Fruit fly (Drosophila melanogaster) S2 (cell line): Measurements from ENCODE around the gene CG42781.

Experiments used
- CG8478 ChIP-seq: fragments of >200 bp; optimal IDR thresholded peaks from 2 replicates; lab custom pipeline; 2018
- CTCF ChIP-seq, 2 experiments: fragments of >200 bp; optimal IDR thresholded peaks; 2 replicates each; lab custom pipeline; 2018

Gene CG42781

dm6 chrX:7377840-7378239 lies 5.0 kb downstream of the CG42781 start, which contains the start of gene CheA7a:
TSS of gene CheA7a (plus strand) at chrX:7378140.
- no peak for TF ChIP-seq CTCF (optimal IDR thresholded peaks at IDR 0.05; lab: Kevin White, UChicago)
- no peak for TF ChIP-seq CG8478

DNA sequence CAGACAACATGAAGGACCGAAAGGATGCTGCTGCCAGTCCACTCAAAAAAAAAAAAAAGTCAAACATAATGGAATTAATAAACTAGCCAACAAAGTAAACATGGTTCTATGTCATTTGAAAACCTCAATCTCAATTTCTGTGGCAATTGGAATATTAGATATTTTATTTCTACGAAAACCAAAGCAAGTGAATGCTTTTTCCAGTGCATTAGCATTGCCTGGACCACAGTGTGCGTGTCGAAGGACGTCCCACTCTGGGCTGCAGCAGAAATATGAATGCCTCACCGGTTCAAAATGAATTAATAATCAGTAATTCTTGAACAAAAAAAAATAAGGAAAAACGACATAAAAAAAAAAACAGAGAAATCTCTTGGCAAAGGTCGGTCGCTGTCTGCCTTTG lies 10.3 kb downstream of the CG42781 start:
- TF ChIP-seq CG8478 = no peak
- no peak for TF ChIP-seq CTCF (optimal IDR thresholded peaks at IDR 0.05; lab: Kevin White, UChicago)

DNA sequence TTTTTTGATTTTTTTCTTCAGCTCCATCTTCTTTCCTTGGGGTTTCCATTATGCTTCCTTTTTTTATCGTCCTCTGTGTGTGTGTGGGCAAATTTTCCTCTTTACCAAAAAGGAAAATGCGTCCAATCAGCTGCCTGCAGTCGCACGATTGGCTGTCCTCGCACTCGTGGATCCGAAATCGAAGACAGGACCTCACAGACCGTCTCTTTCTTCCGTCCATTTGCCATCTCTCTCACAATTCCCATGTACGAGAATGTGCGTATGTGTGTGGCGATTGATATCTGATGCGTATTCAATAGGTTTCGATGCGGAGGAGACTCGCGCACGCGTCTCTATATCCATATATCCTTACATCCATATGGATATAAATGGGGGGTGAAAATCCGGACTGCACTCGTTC lies 14.4 kb downstream of the CG42781 start:
- no peak for TF ChIP-seq CTCF (optimal IDR thresholded peaks at IDR 0.05; lab: Kevin White, UChicago)
- no peak for TF ChIP-seq CG8478

DNA sequence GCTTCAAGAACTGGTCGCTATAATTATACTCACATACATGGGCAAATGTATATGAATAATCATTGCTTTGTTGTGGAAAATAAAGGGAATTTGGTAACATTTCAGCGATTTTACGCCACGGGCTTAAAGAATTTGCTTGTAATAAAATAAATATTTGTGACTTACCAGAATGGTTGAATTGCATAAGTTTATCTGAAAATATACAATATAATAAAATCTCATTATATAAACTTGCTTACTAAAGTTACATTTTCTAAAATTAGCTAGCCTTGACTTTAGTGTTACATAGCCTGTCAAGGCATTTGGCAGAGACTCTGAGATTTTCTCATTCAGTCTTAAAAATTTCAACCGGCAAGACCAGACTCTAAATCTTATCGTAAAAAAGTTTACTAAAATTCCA lies 24.3 kb downstream of the CG42781 start, which contains the start of gene CG1999:
Gene CG1999, plus strand, starts transcription at position 301 of the 400 bp plus-strand sequence.
- TF ChIP-seq CG8478 = no peak
- no peak for TF ChIP-seq CTCF (optimal IDR thresholded peaks at IDR 0.05; lab: Kevin White, UChicago)

DNA sequence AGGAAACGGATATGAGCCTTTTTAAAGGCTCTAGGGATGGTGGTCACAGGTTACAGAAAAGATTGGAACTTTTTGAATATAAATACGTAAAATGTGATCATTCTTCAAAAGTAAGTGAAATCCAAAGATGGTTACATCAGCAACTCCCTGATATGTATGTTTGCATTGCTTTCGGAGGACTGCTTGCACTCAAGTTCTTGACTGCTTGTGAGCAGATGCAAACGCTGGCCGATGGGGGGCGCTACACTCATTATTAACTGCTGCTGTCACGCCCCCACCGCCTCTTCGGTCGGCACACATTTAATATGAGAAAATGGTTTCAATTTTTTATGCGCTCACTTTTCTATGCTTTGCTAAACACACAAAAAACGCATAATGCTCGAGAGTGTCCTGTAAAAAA lies 32.8 kb downstream of the CG42781 start:
- TF ChIP-seq CG8478 = no peak
- TF ChIP-seq CTCF (optimal IDR thresholded peaks at IDR 0.05; lab: Kevin White, UChicago) = peak; percentile 83 to 86

DNA sequence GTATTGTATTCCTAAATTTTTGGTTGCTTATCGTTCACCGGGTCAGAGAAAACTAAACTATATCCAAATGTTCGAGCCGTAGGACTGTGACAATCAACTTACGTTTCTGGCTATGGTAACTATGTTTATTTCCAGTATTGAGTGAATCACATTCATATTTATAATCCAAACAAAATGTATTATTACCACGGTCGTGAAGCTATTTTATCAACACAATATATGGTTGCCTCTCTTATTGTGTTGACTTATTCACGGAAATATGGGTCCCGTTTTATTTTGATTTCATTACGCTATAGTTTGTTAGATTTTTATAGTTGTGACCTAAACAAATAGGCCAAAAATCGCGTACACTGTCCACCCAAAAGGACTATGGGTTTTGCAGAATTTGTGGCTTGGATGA lies 35.4 kb downstream of the CG42781 start, which contains the start of gene CG15034:
Gene CG15034, minus strand, starts transcription at position 101 of the 400 bp plus-strand sequence.
- no peak for TF ChIP-seq CG8478
- TF ChIP-seq CTCF (optimal IDR thresholded peaks at IDR 0.05; lab: Kevin White, UChicago) = no peak

DNA sequence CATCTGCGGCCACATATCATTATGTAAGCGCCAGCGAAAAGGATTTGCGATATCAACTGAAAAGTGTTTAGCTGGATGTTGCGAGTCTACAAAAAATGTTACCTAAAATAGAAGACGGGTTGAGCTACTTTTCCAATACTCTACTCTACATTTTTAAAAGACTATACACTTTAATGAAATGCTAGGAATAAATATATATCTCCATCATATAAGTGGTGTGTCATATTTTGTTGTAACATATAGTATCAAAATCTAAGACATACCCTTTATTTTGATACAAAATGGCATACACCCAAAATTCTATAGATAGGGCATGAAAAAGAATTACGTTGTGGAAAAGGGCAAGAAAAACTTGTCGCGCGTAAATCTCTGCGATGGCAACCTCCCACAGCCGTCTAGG lies 39.8 kb downstream of the CG42781 start:
- TF ChIP-seq CG8478 (no peak), CTCF (optimal IDR thresholded peaks at IDR 0.05; lab: Kevin White, UChicago) (no peak)

DNA sequence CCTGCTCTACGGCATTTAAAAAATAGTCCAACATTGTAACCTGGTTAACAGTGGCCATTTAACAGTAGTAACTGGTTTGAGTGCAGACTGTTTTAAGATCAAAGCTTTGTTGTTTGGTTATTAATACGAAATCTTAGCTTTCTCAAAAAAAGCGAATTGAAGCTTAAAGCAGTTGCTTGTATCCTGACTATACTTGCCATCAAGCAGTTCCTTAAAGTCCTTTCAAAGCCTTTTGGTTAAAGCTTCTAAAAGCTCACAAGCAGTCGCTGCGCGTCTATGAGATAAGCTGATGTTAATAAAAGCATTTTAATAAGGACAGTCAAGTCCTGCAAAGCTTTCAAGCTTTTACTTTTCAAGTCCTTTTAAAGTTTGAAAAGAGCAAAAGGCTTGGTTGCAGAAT lies 42.1 kb downstream of the CG42781 start:
- TF ChIP-seq CG8478 = no peak
- no peak for TF ChIP-seq CTCF (optimal IDR thresholded peaks at IDR 0.05; lab: Kevin White, UChicago)

dm6 chrX:7339610-7340326 lies 43.0 kb downstream of the CG42781 start:
- TF ChIP-seq CTCF (optimal IDR thresholded peaks at IDR 0.05; lab: Kevin White, UChicago) (no peak), CG8478 (no peak)

DNA sequence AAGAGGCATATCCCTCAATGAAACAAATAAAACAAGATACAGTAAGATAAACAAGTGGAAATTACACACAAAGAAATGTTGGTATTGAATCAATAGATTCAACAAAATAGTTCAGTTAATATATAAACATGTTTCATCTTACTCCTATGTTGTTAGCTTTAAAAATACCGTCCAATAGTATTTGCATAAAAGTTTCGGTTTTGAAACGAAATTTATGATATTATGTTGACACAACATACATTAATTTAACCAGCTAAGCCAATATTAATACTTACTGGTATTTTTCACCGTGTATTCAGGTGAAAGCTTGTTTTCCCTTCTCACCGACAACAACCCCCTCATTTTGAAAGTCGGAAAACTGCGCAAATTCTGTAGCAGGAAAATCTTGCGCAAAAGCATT lies 44.3 kb downstream of the CG42781 start:
- no peak for TF ChIP-seq CTCF (optimal IDR thresholded peaks at IDR 0.05; lab: Kevin White, UChicago)
- TF ChIP-seq CG8478 = no peak

DNA sequence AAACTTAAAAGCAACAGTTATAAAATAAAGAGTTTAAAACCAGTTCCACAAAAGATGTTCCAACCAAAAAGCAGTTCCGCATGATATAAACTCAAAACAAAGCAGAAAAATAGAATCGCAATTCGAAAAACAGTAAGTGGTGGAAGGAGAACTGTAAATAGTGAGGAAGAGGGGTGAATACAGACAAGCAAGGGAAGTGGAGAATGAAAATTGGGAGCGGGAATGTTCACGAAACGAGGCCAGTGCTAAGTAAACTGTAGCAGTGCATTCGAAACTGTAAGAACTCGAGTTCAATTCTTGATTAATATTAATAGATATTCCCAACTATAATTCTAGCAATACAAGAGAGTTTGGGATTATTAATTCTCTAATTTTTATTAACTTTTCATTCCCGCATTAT lies 44.8 kb downstream of the CG42781 start:
- no peak for TF ChIP-seq CG8478
- TF ChIP-seq CTCF (optimal IDR thresholded peaks at IDR 0.05; lab: Kevin White, UChicago) = no peak

dm6 chrX:7336962-7337844 lies 45.6 kb downstream of the CG42781 start, which contains the start of gene CBP:
TSS of gene CBP (plus strand) at chrX:7337352.
- TF ChIP-seq CTCF (optimal IDR thresholded peaks at IDR 0.05; lab: Kevin White, UChicago) = no peak
- TF ChIP-seq CG8478 = no peak

dm6 chrX:7336121-7336961 lies 46.4 kb downstream of the CG42781 start:
- TF ChIP-seq CTCF (optimal IDR thresholded peaks at IDR 0.05; lab: Kevin White, UChicago) (no peak), CG8478 (no peak)

- TF ChIP-seq CG8478 = no peak
- no peak for TF ChIP-seq CTCF (optimal IDR thresholded peaks at IDR 0.05; lab: Kevin White, UChicago)
Observed at dm6 chrX:7335524-7335991, 47.2 kb downstream of the CG42781 start.

DNA sequence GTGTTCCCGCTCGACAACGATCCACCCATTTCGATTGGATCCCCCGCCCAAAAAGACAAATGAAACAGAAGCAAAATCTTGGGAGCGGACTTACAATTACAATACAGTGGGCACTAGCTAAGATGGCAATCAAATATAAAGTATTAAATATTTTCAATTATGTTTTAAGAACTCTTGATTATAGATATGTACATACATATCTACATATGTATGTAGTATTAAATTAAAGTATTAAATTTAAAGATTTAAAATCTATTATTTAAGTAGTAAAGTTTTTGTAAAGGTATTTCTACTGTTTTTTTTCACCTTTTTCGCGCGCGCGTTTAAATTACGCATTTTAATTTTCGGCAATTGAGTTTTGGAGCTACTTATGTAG lies 48.0 kb downstream of the CG42781 start:
- TF ChIP-seq CG8478 (no peak), CTCF (optimal IDR thresholded peaks at IDR 0.05; lab: Kevin White, UChicago) (no peak)
